Fruit fly (Drosophila melanogaster) whole organism, embryonic: Measurements from ENCODE around the gene Xe7.

Source experiments
- Abd-B ChIP-seq: fragments of 200-800 bp; sonication (Bioruptor generic); optimal IDR thresholded peaks from 2 replicates; lab custom pipeline; 2018; ENCODE audit warnings: missing biosample characterization, mild to moderate bottlenecking, missing genetic modification characterization, moderate library complexity
- Ada2b ChIP-seq: fragments of 200-800 bp; sonication (Bioruptor generic); IDR thresholded peaks from 2 replicates; pipeline ENCODE4 v1.3.6; 2022; ENCODE audit warnings: missing biosample characterization, missing genetic modification characterization
- Atf6 ChIP-seq: fragments of 200-800 bp; sonication (Bioruptor generic); IDR thresholded peaks from 2 replicates; pipeline ENCODE4 v1.3.6; 2022; ENCODE audit warnings: missing biosample characterization, missing genetic modification characterization
- Awh ChIP-seq: fragments of 200-800 bp; sonication (Bioruptor generic); IDR thresholded peaks from 2 replicates; pipeline ENCODE4, ENCODE4 v1.3.6; 2022; ENCODE audit warnings: missing biosample characterization, missing genetic modification characterization
- B-H2 ChIP-seq: fragments of 200-800 bp; sonication (Bioruptor generic); optimal IDR thresholded peaks from 2 replicates; lab custom pipeline; 2018; ENCODE audit warnings: missing biosample characterization, mild to moderate bottlenecking, missing genetic modification characterization
- CG10209 ChIP-seq: fragments of 200-800 bp; sonication (Bioruptor generic); optimal IDR thresholded peaks from 3 replicates; lab custom pipeline; 2017; ENCODE audit warnings: missing biosample characterization, mild to moderate bottlenecking, missing genetic modification characterization, missing genetic modification reagents
- CG1024 ChIP-seq: fragments of 200-800 bp; sonication (Bioruptor generic); IDR thresholded peaks from 2 replicates; pipeline ENCODE4 v1.3.6; 2022; ENCODE audit warnings: missing biosample characterization, missing genetic modification characterization
- CG11456 ChIP-seq: fragments of 200-800 bp; sonication (Bioruptor generic); IDR thresholded peaks from 3 replicates; pipeline ENCODE4 v1.3.6; 2022; ENCODE audit warnings: missing biosample characterization, missing genetic modification characterization
- CG13287 ChIP-seq: fragments of 200-800 bp; sonication (Bioruptor generic); IDR thresholded peaks from 2 replicates; pipeline ENCODE4 v1.3.6; 2022; ENCODE audit warnings: missing biosample characterization, missing genetic modification characterization; ENCODE audit not compliant: partially characterized antibody
- CG13296 ChIP-seq: fragments of 200-800 bp; sonication (Bioruptor generic); optimal IDR thresholded peaks from 3 replicates; lab custom pipeline; 2018; ENCODE audit warnings: missing biosample characterization, mild to moderate bottlenecking, missing genetic modification characterization
- CG14667 ChIP-seq: fragments of 200-800 bp; sonication (Bioruptor generic); IDR thresholded peaks from 2 replicates; pipeline ENCODE4 v1.3.6; 2022; ENCODE audit warnings: missing biosample characterization, missing genetic modification characterization
- CG15479 ChIP-seq: fragments of 200-800 bp; sonication (Bioruptor generic); optimal IDR thresholded peaks from 3 replicates; lab custom pipeline; 2019; ENCODE audit warnings: missing biosample characterization, mild to moderate bottlenecking, missing genetic modification characterization, moderate library complexity
- CG1602 ChIP-seq: fragments of 200-800 bp; sonication (Bioruptor generic); optimal IDR thresholded peaks from 3 replicates; lab custom pipeline; 2016; ENCODE audit warnings: missing biosample characterization, missing genetic modification characterization
- CG16815 ChIP-seq: fragments of 200-800 bp; sonication (Bioruptor generic); optimal IDR thresholded peaks from 3 replicates; lab custom pipeline; 2017; ENCODE audit warnings: missing biosample characterization, mild to moderate bottlenecking, missing genetic modification characterization
- CG2712 ChIP-seq: fragments of 200-800 bp; optimal IDR thresholded peaks from 3 replicates; lab custom pipeline; 2019; ENCODE audit warnings: missing biosample characterization, mild to moderate bottlenecking, missing genetic modification characterization, moderate library complexity
- CG2889 ChIP-seq: fragments of 200-800 bp; sonication (Bioruptor generic); IDR thresholded peaks from 3 replicates; pipeline ENCODE4 v1.3.6; 2022; ENCODE audit warnings: missing biosample characterization, missing genetic modification characterization
- CG32767 ChIP-seq: fragments of 200-800 bp; sonication (Bioruptor generic); IDR thresholded peaks from 2 replicates; pipeline ENCODE4 v1.3.6; 2022; ENCODE audit warnings: missing biosample characterization, missing genetic modification characterization
- CG34224 ChIP-seq: fragments of 200-800 bp; sonication (Bioruptor generic); IDR thresholded peaks from 3 replicates; pipeline ENCODE4 v1.3.6; 2022; ENCODE audit warnings: missing biosample characterization, missing genetic modification characterization; ENCODE audit not compliant: partially characterized antibody
- CG4424 ChIP-seq: fragments of 200-800 bp; sonication (Bioruptor generic); optimal IDR thresholded peaks from 3 replicates; lab custom pipeline; 2016; ENCODE audit warnings: missing biosample characterization, missing genetic modification characterization
- CG4707 ChIP-seq: fragments of 200-800 bp; sonication (Bioruptor generic); optimal IDR thresholded peaks from 2 replicates; lab custom pipeline; 2018; ENCODE audit warnings: missing biosample characterization, mild to moderate bottlenecking, missing genetic modification characterization, moderate library complexity
- CG5180 ChIP-seq: fragments of 200-800 bp; sonication (Bioruptor generic); optimal IDR thresholded peaks from 3 replicates; lab custom pipeline; 2017; ENCODE audit warnings: missing biosample characterization, missing genetic modification characterization, mild to moderate bottlenecking, moderate library complexity, missing genetic modification reagents
- Camta ChIP-seq: fragments of 200-800 bp; sonication (Bioruptor generic); optimal IDR thresholded peaks from 2 replicates; lab custom pipeline; 2016; ENCODE audit warnings: missing biosample characterization, missing genetic modification characterization
- Dek ChIP-seq: fragments of 200-800 bp; sonication (Bioruptor generic); optimal IDR thresholded peaks from 3 replicates; lab custom pipeline; 2019; ENCODE audit warnings: missing biosample characterization, mild to moderate bottlenecking, missing genetic modification characterization, moderate library complexity
- Dfd ChIP-seq, 2 experiments: fragments of >200 bp; optimal IDR thresholded peaks; 2 replicates each; lab custom pipeline; 2017; ENCODE audit warnings: missing biosample characterization in 2 of 2, missing genetic modification characterization in 2 of 2
- Dip2 ChIP-seq: fragments of 200-800 bp; sonication (Bioruptor generic); IDR thresholded peaks from 2 replicates; pipeline ENCODE4 v1.3.6; 2022; ENCODE audit warnings: missing biosample characterization, missing genetic modification characterization
- Dll ChIP-seq: fragments of 200-800 bp; sonication (Bioruptor generic); IDR thresholded peaks from 4 replicates; pipeline ENCODE4 v1.3.6; 2022; ENCODE audit warnings: missing biosample characterization, missing genetic modification characterization; ENCODE audit not compliant: partially characterized antibody
- Lpt ChIP-seq: fragments of >200 bp; optimal IDR thresholded peaks from 2 replicates; lab custom pipeline; 2018; ENCODE audit warnings: missing biosample characterization, missing genetic modification characterization
- MTF-1 ChIP-seq: fragments of 200-800 bp; sonication (Bioruptor generic); optimal IDR thresholded peaks from 2 replicates; lab custom pipeline; 2018; ENCODE audit warnings: missing biosample characterization, mild to moderate bottlenecking, missing genetic modification characterization, borderline replicate concordance
- NC2α ChIP-seq: fragments of 200-800 bp; sonication (Bioruptor generic); optimal IDR thresholded peaks from 2 replicates; lab custom pipeline; 2016; ENCODE audit warnings: missing biosample characterization, missing genetic modification characterization
- Side ChIP-seq: fragments of 200-800 bp; sonication (Bioruptor generic); optimal IDR thresholded peaks from 2 replicates; lab custom pipeline; 2016; ENCODE audit warnings: missing biosample characterization, missing genetic modification characterization
- Sox100B ChIP-seq: fragments of 200-800 bp; sonication (Bioruptor generic); optimal IDR thresholded peaks from 3 replicates; lab custom pipeline; 2018; ENCODE audit warnings: missing biosample characterization, mild to moderate bottlenecking, missing genetic modification characterization
- az2 ChIP-seq: fragments of 200-800 bp; sonication (Bioruptor generic); optimal IDR thresholded peaks from 3 replicates; lab custom pipeline; 2016; ENCODE audit warnings: missing biosample characterization, missing genetic modification characterization
- cas ChIP-seq: fragments of 200-800 bp; sonication (Bioruptor generic); IDR thresholded peaks from 2 replicates; pipeline ENCODE4 v1.3.6; 2022; ENCODE audit warnings: missing biosample characterization, missing genetic modification characterization
- cg ChIP-seq: fragments of 200-800 bp; sonication (Bioruptor generic); optimal IDR thresholded peaks from 3 replicates; lab custom pipeline; 2019; ENCODE audit warnings: missing biosample characterization, mild to moderate bottlenecking, missing genetic modification characterization, moderate library complexity
- corto ChIP-seq: fragments of 200-800 bp; sonication (Bioruptor generic); optimal IDR thresholded peaks from 2 replicates; lab custom pipeline; 2016; ENCODE audit warnings: missing biosample characterization, mild to moderate bottlenecking, missing genetic modification characterization, moderate library complexity
- dysf ChIP-seq: fragments of 200-800 bp; sonication (Bioruptor generic); IDR thresholded peaks from 3 replicates; pipeline ENCODE4 v1.3.6; 2022; ENCODE audit warnings: missing biosample characterization, missing genetic modification characterization
- ems ChIP-seq: fragments of 200-800 bp; sonication (Bioruptor generic); optimal IDR thresholded peaks from 3 replicates; lab custom pipeline; 2016; ENCODE audit warnings: missing biosample characterization, missing genetic modification characterization
- fru ChIP-seq: fragments of >200 bp; optimal IDR thresholded peaks from 2 replicates; lab custom pipeline; 2017
- gt ChIP-seq: fragments of 200-800 bp; sonication (Bioruptor generic); IDR thresholded peaks from 2 replicates; pipeline ENCODE4 v1.3.6; 2022; ENCODE audit warnings: missing biosample characterization, missing genetic modification characterization
- hbn ChIP-seq: fragments of 200-800 bp; sonication (Bioruptor generic); IDR thresholded peaks from 2 replicates; pipeline ENCODE4 v1.3.6; 2022; ENCODE audit warnings: missing biosample characterization, missing genetic modification characterization; ENCODE audit not compliant: partially characterized antibody
- kay ChIP-seq: fragments of 200-800 bp; sonication (Bioruptor generic); optimal IDR thresholded peaks from 2 replicates; lab custom pipeline; 2016; ENCODE audit warnings: missing biosample characterization, missing genetic modification characterization
- lab ChIP-seq: fragments of 200-800 bp; sonication (Bioruptor generic); optimal IDR thresholded peaks from 3 replicates; lab custom pipeline; 2017; ENCODE audit warnings: missing biosample characterization, missing genetic modification characterization, mild to moderate bottlenecking, moderate library complexity, missing genetic modification reagents
- odd ChIP-seq: fragments of 200-800 bp; sonication (Bioruptor generic); optimal IDR thresholded peaks from 2 replicates; lab custom pipeline; 2017; ENCODE audit warnings: missing biosample characterization, mild to moderate bottlenecking, missing genetic modification characterization
- onecut ChIP-seq: fragments of 200-800 bp; sonication (Bioruptor generic); IDR thresholded peaks from 2 replicates; pipeline ENCODE4 v1.3.6; 2022; ENCODE audit warnings: missing biosample characterization, missing genetic modification characterization
- p53 ChIP-seq: fragments of 200-800 bp; sonication (Bioruptor generic); optimal IDR thresholded peaks from 2 replicates; lab custom pipeline; 2016; ENCODE audit warnings: missing biosample characterization, missing genetic modification characterization
- psq ChIP-seq: fragments of 200-800 bp; sonication (Bioruptor generic); optimal IDR thresholded peaks from 2 replicates; lab custom pipeline; 2017; ENCODE audit warnings: missing biosample characterization, missing genetic modification characterization
- tio ChIP-seq: fragments of 200-800 bp; sonication (Bioruptor generic); optimal IDR thresholded peaks from 2 replicates; lab custom pipeline; 2017; ENCODE audit warnings: missing biosample characterization, missing genetic modification characterization, inconsistent platforms
- trem ChIP-seq: fragments of 200-800 bp; optimal IDR thresholded peaks from 3 replicates; lab custom pipeline; 2019; ENCODE audit warnings: missing biosample characterization, mild to moderate bottlenecking, missing genetic modification characterization, moderate library complexity
- yki ChIP-seq: fragments of >200 bp; optimal IDR thresholded peaks from 3 replicates; lab custom pipeline; 2018
- z ChIP-seq: fragments of 200-800 bp; sonication (Bioruptor generic); IDR thresholded peaks from 3 replicates; pipeline ENCODE4 v1.3.6; 2022; ENCODE audit warnings: missing biosample characterization, missing genetic modification characterization

The Xe7 gene

DNA sequence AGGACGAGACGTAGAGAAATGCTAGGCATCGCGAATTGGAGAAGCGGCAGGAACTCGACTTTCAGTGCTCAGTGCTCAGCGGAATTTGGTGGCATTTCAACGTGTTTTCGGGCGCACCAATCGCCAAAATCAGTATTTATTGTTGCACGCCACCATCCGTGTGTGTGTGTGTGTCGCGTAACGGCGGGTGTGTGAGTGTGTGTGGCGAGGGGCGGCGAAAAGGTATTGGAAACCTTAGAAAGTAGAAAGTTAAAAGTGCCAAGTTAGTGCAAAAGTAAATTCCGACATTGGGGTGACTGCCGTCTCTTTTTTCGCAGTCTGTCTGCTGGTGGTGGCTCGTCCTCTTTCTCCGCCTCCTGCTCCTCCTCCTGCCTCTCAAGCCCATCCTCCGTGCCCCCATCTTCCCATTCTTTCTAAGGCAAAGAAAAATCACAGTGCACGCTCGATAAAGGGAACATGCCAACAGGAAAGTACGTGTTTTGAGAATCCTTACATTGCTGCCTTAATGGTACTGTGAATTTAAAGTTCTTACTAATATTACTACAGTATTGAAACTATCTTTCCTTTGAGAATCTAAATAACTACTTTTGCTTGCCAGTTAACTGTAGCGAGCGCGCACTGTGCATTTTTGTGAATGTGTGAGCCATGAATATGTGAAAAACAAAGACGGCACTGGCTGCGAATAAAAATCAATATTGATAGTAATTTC is 17.1 kb upstream of the Xe7 start (continued):
- TF ChIP-seq MTF-1 (GFP tag; lab: Kevin White, UChicago): no peak
- no peak for TF ChIP-seq corto (GFP tag; lab: Kevin White, UChicago)
- TF ChIP-seq z (GFP tag; lab: Robert Waterston, UW): no peak
- TF ChIP-seq CG16815: peak; percentile 27
- TF ChIP-seq hbn (GFP tag; lab: Robert Waterston, UW): no peak
- peak; percentile 9 for TF ChIP-seq ems (GFP tag; lab: Kevin White, UChicago)
- TF ChIP-seq Side (GFP tag; lab: Kevin White, UChicago): no peak
- no peak for TF ChIP-seq CG4707 (GFP tag; lab: Kevin White, UChicago)
- peak; percentile 9 for TF ChIP-seq tio (GFP tag; lab: Kevin White, UChicago)
- TF ChIP-seq CG1602: peak; percentile 18
- TF ChIP-seq dysf (GFP tag; lab: Robert Waterston, UW): peak; percentile 61; the same call in 2 of the 3 replicates
- TF ChIP-seq lab: peak; percentile 75
- TF ChIP-seq Ada2b (GFP tag; lab: Robert Waterston, UW): 0 out of 2 replicates have a peak, but pooled peaks have one; percentile 23
- no peak for TF ChIP-seq Camta (GFP tag; lab: Kevin White, UChicago)
- peak; percentile 61 for TF ChIP-seq CG2712 (tag; lab: Kevin White, UChicago)
- no peak for TF ChIP-seq fru (lab: Kevin White, UChicago)
- no peak for TF ChIP-seq cas (GFP tag; lab: Robert Waterston, UW)
- TF ChIP-seq NC2α: no peak
- no peak for TF ChIP-seq Dip2
- peak; percentile 40 for TF ChIP-seq Dek (tag; lab: Kevin White, UChicago)
- no peak; the same call in 1 of the 2 replicates for TF ChIP-seq Atf6 (GFP tag; lab: Robert Waterston, UW)
- no peak for TF ChIP-seq CG11456 (GFP tag; lab: Robert Waterston, UW)
- 0 out of 2 replicates have a peak, but pooled peaks have one; percentile 11 for TF ChIP-seq CG14667 (GFP tag; lab: Robert Waterston, UW)
- TF ChIP-seq p53 (GFP tag; lab: Kevin White, UChicago): no peak
- TF ChIP-seq Lpt: no peak
- TF ChIP-seq az2 (GFP tag; lab: Kevin White, UChicago): peak; percentile 42
- TF ChIP-seq CG2889 (GFP tag; lab: Robert Waterston, UW): 0 out of 3 replicates have a peak, but pooled peaks have one; percentile 22
- TF ChIP-seq kay (GFP tag; lab: Kevin White, UChicago): no peak
- peak; percentile 60 for TF ChIP-seq cg (GFP tag; lab: Kevin White, UChicago)
- no peak for TF ChIP-seq Sox100B (GFP tag; lab: Kevin White, UChicago)
- no peak for TF ChIP-seq CG32767
- no peak for TF ChIP-seq yki (lab: Kevin White, UChicago)
- no peak for TF ChIP-seq CG13287 (GFP tag; lab: Robert Waterston, UW)
- no peak for TF ChIP-seq odd (GFP tag; lab: Kevin White, UChicago)
- 0 out of 3 replicates have a peak, but pooled peaks have one; percentile 24 for TF ChIP-seq CG34224 (GFP tag; lab: Robert Waterston, UW)
- no peak for TF ChIP-seq B-H2
- peak; percentile 5 for TF ChIP-seq CG5180 (GFP tag; lab: Kevin White, UChicago)
- peak; percentile 20; the same call in 1 of the 2 replicates for TF ChIP-seq CG1024 (GFP tag; lab: Robert Waterston, UW)
- no peak; the same call in 1 of the 2 replicates for TF ChIP-seq onecut (GFP tag; lab: Robert Waterston, UW)
- TF ChIP-seq Dll (GFP tag; lab: Robert Waterston, UW): 0 out of 4 replicates have a peak, but pooled peaks have one; percentile 6
- TF ChIP-seq Awh (GFP tag; lab: Robert Waterston, UW): peak; percentile 75
- TF ChIP-seq Dfd (GFP tag; optimal IDR thresholded peaks at IDR 0.05; lab: Kevin White, UChicago): no peak
- TF ChIP-seq gt (GFP tag; lab: Robert Waterston, UW): no peak
- TF ChIP-seq CG15479 (GFP tag; lab: Kevin White, UChicago): no peak
- TF ChIP-seq trem (tag; lab: Kevin White, UChicago): no peak
- TF ChIP-seq CG10209 (GFP tag; lab: Kevin White, UChicago): peak; percentile 42
- peak; percentile 35 for TF ChIP-seq Abd-B (GFP tag; lab: Kevin White, UChicago)
- TF ChIP-seq CG13296 (GFP tag; lab: Kevin White, UChicago): peak; percentile 39
- TF ChIP-seq CG4424 (GFP tag; lab: Kevin White, UChicago): peak; percentile 24
- TF ChIP-seq psq (GFP tag; lab: Kevin White, UChicago): no peak
